Fruit fly (Drosophila melanogaster) whole organism, embryonic: ENCODE results near the gene CG42727.

Experiments used
- Asciz ChIP-seq: fragments of 200-800 bp; sonication (Bioruptor generic); optimal IDR thresholded peaks from 2 replicates; lab custom pipeline; 2017; ENCODE audit warnings: missing biosample characterization, mild to moderate bottlenecking, missing genetic modification characterization, missing genetic modification reagents
- Atf6 ChIP-seq: fragments of 200-800 bp; sonication (Bioruptor generic); IDR thresholded peaks from 2 replicates; pipeline ENCODE4 v1.3.6; 2022; ENCODE audit warnings: missing biosample characterization, missing genetic modification characterization
- BtbVII ChIP-seq: fragments of 200-800 bp; sonication (Bioruptor generic); optimal IDR thresholded peaks from 3 replicates; lab custom pipeline; 2017; ENCODE audit warnings: missing biosample characterization, mild to moderate bottlenecking, missing genetic modification characterization
- CG10462 ChIP-seq: fragments of 200-800 bp; sonication (Bioruptor generic); optimal IDR thresholded peaks from 2 replicates; lab custom pipeline; 2016; ENCODE audit warnings: missing biosample characterization, missing genetic modification characterization
- CG11560 ChIP-seq: fragments of 200-800 bp; sonication (Bioruptor generic); IDR thresholded peaks from 3 replicates; pipeline ENCODE4 v1.3.6; 2022; ENCODE audit warnings: missing biosample characterization, missing genetic modification characterization
- CG11696 ChIP-seq: fragments of 200-800 bp; sonication (Bioruptor generic); IDR thresholded peaks from 2 replicates; pipeline ENCODE4 v1.3.6; 2022; ENCODE audit warnings: missing biosample characterization, missing genetic modification characterization
- CG14050 ChIP-seq: fragments of 200-800 bp; sonication (Bioruptor generic); IDR thresholded peaks from 3 replicates; pipeline ENCODE4 v1.3.6; 2022; ENCODE audit warnings: missing biosample characterization, missing genetic modification characterization
- CG1529 ChIP-seq: fragments of 200-800 bp; sonication (Bioruptor generic); optimal IDR thresholded peaks from 3 replicates; lab custom pipeline; 2018; ENCODE audit warnings: missing biosample characterization, missing genetic modification characterization
- CG15479 ChIP-seq: fragments of 200-800 bp; sonication (Bioruptor generic); optimal IDR thresholded peaks from 3 replicates; lab custom pipeline; 2019; ENCODE audit warnings: missing biosample characterization, mild to moderate bottlenecking, missing genetic modification characterization, moderate library complexity
- CG1647 ChIP-seq: fragments of 200-800 bp; sonication (Bioruptor generic); optimal IDR thresholded peaks from 3 replicates; lab custom pipeline; 2016; ENCODE audit warnings: missing biosample characterization, missing genetic modification characterization
- CG1792 ChIP-seq: fragments of 200-800 bp; sonication (Bioruptor generic); optimal IDR thresholded peaks from 2 replicates; lab custom pipeline; 2016; ENCODE audit warnings: missing biosample characterization, missing genetic modification characterization
- CG18476 ChIP-seq: fragments of 200-800 bp; sonication (Bioruptor generic); optimal IDR thresholded peaks from 2 replicates; lab custom pipeline; 2016; ENCODE audit warnings: missing biosample characterization, mild to moderate bottlenecking, missing genetic modification characterization
- CG32767 ChIP-seq: fragments of 200-800 bp; sonication (Bioruptor generic); IDR thresholded peaks from 2 replicates; pipeline ENCODE4 v1.3.6; 2022; ENCODE audit warnings: missing biosample characterization, missing genetic modification characterization
- CG33557 ChIP-seq: fragments of 200-800 bp; sonication (Bioruptor generic); optimal IDR thresholded peaks from 2 replicates; lab custom pipeline; 2019; ENCODE audit warnings: missing biosample characterization, mild to moderate bottlenecking, missing genetic modification characterization, moderate library complexity
- CG34422 ChIP-seq: fragments of 200-800 bp; sonication (Bioruptor generic); IDR thresholded peaks from 3 replicates; pipeline ENCODE4 v1.3.6; 2022; ENCODE audit warnings: missing biosample characterization, missing genetic modification characterization
- CG3838 ChIP-seq: fragments of 200-800 bp; sonication (Bioruptor generic); optimal IDR thresholded peaks from 3 replicates; lab custom pipeline; 2016; ENCODE audit warnings: missing biosample characterization, missing genetic modification characterization
- CG4360 ChIP-seq: fragments of 200-800 bp; sonication (Bioruptor generic); IDR thresholded peaks from 2 replicates; pipeline ENCODE4 v1.3.6; 2022; ENCODE audit warnings: missing biosample characterization, missing genetic modification characterization
- CG5245 ChIP-seq: fragments of 200-800 bp; sonication (Bioruptor generic); optimal IDR thresholded peaks from 3 replicates; lab custom pipeline; 2016; ENCODE audit warnings: missing biosample characterization, missing genetic modification characterization
- CG5953 ChIP-seq: fragments of 200-800 bp; sonication (Bioruptor generic); IDR thresholded peaks from 2 replicates; pipeline ENCODE4 v1.3.6; 2022; ENCODE audit warnings: missing biosample characterization, missing genetic modification characterization
- CG6254 ChIP-seq: fragments of 200-800 bp; sonication (Bioruptor generic); optimal IDR thresholded peaks from 3 replicates; lab custom pipeline; 2017; ENCODE audit warnings: mild to moderate bottlenecking, missing biosample characterization, missing genetic modification reagents, missing genetic modification characterization
- CG6765 ChIP-seq: fragments of 200-800 bp; sonication (Bioruptor generic); optimal IDR thresholded peaks from 3 replicates; lab custom pipeline; 2017; ENCODE audit warnings: missing biosample characterization, mild to moderate bottlenecking, missing genetic modification characterization
- CG6791 ChIP-seq: fragments of 200-800 bp; sonication (Bioruptor generic); IDR thresholded peaks from 3 replicates; pipeline ENCODE4 v1.3.6; 2022; ENCODE audit warnings: missing biosample characterization, missing genetic modification characterization; ENCODE audit not compliant: partially characterized antibody
- CG6854 ChIP-seq: fragments of 200-800 bp; sonication (Bioruptor generic); optimal IDR thresholded peaks from 3 replicates; lab custom pipeline; 2017; ENCODE audit warnings: missing biosample characterization, mild to moderate bottlenecking, missing genetic modification characterization
- CG7928 ChIP-seq: fragments of 200-800 bp; sonication (Bioruptor generic); optimal IDR thresholded peaks from 2 replicates; lab custom pipeline; 2017; ENCODE audit warnings: missing biosample characterization, mild to moderate bottlenecking, missing genetic modification characterization
- CG8290 ChIP-seq, 3 experiments: fragments of 200-800 bp; sonication (Bioruptor generic); optimal IDR thresholded peaks; 2 replicates each; lab custom pipeline; 2016 to 2019; ENCODE audit warnings: missing biosample characterization in 3 of 3, missing genetic modification characterization in 3 of 3, mild to moderate bottlenecking in 2 of 3, moderate library complexity in 1 of 3
- CG8924 ChIP-seq: fragments of 200-800 bp; optimal IDR thresholded peaks from 3 replicates; lab custom pipeline; 2019; ENCODE audit warnings: missing biosample characterization, mild to moderate bottlenecking, missing genetic modification characterization, moderate library complexity
- CG9215 ChIP-seq: fragments of 200-800 bp; sonication (Bioruptor generic); IDR thresholded peaks from 2 replicates; pipeline ENCODE4 v1.3.6; 2022; ENCODE audit warnings: missing biosample characterization, missing genetic modification characterization
- CG9876 ChIP-seq: fragments of 200-800 bp; sonication (Bioruptor generic); optimal IDR thresholded peaks from 2 replicates; lab custom pipeline; 2016; ENCODE audit warnings: missing biosample characterization, missing genetic modification characterization
- D19A ChIP-seq: fragments of 200-800 bp; optimal IDR thresholded peaks from 3 replicates; lab custom pipeline; 2019; ENCODE audit warnings: missing biosample characterization, mild to moderate bottlenecking, missing genetic modification characterization, moderate library complexity
- Dad ChIP-seq: fragments of 200-800 bp; sonication (Bioruptor generic); optimal IDR thresholded peaks from 3 replicates; lab custom pipeline; 2016; ENCODE audit warnings: missing biosample characterization, missing genetic modification characterization
- ERR ChIP-seq: fragments of 200-800 bp; sonication (Bioruptor generic); optimal IDR thresholded peaks from 2 replicates; lab custom pipeline; 2016; ENCODE audit warnings: missing biosample characterization, missing genetic modification characterization
- Hmx ChIP-seq: fragments of 200-800 bp; sonication (Bioruptor generic); optimal IDR thresholded peaks from 2 replicates; lab custom pipeline; 2016; ENCODE audit warnings: missing biosample characterization, missing genetic modification characterization
- Hr3 ChIP-seq: fragments of 200-800 bp; sonication (Bioruptor generic); optimal IDR thresholded peaks from 3 replicates; lab custom pipeline; 2016; ENCODE audit warnings: missing biosample characterization, missing genetic modification characterization
- Hr39 ChIP-seq: fragments of >200 bp; optimal IDR thresholded peaks from 2 replicates; lab custom pipeline; 2017
- Myb ChIP-seq: fragments of 200-800 bp; sonication (Bioruptor generic); optimal IDR thresholded peaks from 2 replicates; lab custom pipeline; 2016; ENCODE audit warnings: missing biosample characterization, missing genetic modification characterization
- NFAT ChIP-seq: fragments of 200-800 bp; sonication (Bioruptor generic); IDR thresholded peaks from 2 replicates; pipeline ENCODE4 v1.3.6; 2022; ENCODE audit warnings: missing biosample characterization, missing genetic modification characterization
- Rx ChIP-seq: fragments of 200-800 bp; sonication (Bioruptor generic); IDR thresholded peaks from 2 replicates; pipeline ENCODE4 v1.3.6; 2022; ENCODE audit warnings: missing biosample characterization, missing genetic modification characterization
- YL-1 ChIP-seq: fragments of 200-800 bp; sonication (Bioruptor generic); optimal IDR thresholded peaks from 3 replicates; lab custom pipeline; 2017; ENCODE audit warnings: missing biosample characterization, mild to moderate bottlenecking, missing genetic modification characterization
- abd-A ChIP-seq: fragments of 200-800 bp; sonication (Bioruptor generic); optimal IDR thresholded peaks from 3 replicates; lab custom pipeline; 2019; ENCODE audit warnings: missing biosample characterization, mild to moderate bottlenecking, missing genetic modification characterization, moderate library complexity
- disco-r ChIP-seq: fragments of 200-800 bp; sonication (Bioruptor generic); optimal IDR thresholded peaks from 2 replicates; lab custom pipeline; 2016; ENCODE audit warnings: missing biosample characterization, missing genetic modification characterization
- fu2 ChIP-seq: fragments of 200-800 bp; sonication (Bioruptor generic); optimal IDR thresholded peaks from 2 replicates; lab custom pipeline; 2016; ENCODE audit warnings: missing biosample characterization, missing genetic modification characterization
- gsb-n ChIP-seq: fragments of 200-800 bp; sonication (Bioruptor generic); optimal IDR thresholded peaks from 3 replicates; lab custom pipeline; 2018; ENCODE audit warnings: missing biosample characterization, mild to moderate bottlenecking, missing genetic modification characterization
- her ChIP-seq: fragments of 200-800 bp; sonication (Bioruptor generic); optimal IDR thresholded peaks from 2 replicates; lab custom pipeline; 2016; ENCODE audit warnings: missing biosample characterization, missing genetic modification characterization
- peb ChIP-seq: fragments of 200-800 bp; sonication (Bioruptor generic); IDR thresholded peaks from 2 replicates; pipeline ENCODE4 v1.3.6; 2022; ENCODE audit warnings: missing biosample characterization, missing genetic modification characterization
- pnt ChIP-seq: fragments of 200-800 bp; sonication (Bioruptor generic); optimal IDR thresholded peaks from 3 replicates; lab custom pipeline; 2016; ENCODE audit warnings: missing biosample characterization, missing genetic modification characterization
- pum ChIP-seq: fragments of 200-800 bp; sonication (Bioruptor generic); optimal IDR thresholded peaks from 2 replicates; lab custom pipeline; 2016; ENCODE audit warnings: missing biosample characterization, missing genetic modification characterization
- rib ChIP-seq: fragments of 200-800 bp; sonication (Bioruptor generic); IDR thresholded peaks from 2 replicates; pipeline ENCODE4 v1.3.6; 2022; ENCODE audit warnings: missing biosample characterization, missing genetic modification characterization
- scrt ChIP-seq: fragments of 200-800 bp; sonication (Bioruptor generic); optimal IDR thresholded peaks from 2 replicates; lab custom pipeline; 2018; ENCODE audit warnings: missing biosample characterization, mild to moderate bottlenecking, missing genetic modification characterization, moderate library complexity
- sqz ChIP-seq: fragments of 200-800 bp; sonication (Bioruptor generic); optimal IDR thresholded peaks from 3 replicates; lab custom pipeline; 2018; ENCODE audit warnings: missing biosample characterization, mild to moderate bottlenecking, missing genetic modification characterization
- ssp ChIP-seq: fragments of 200-800 bp; sonication (Bioruptor generic); IDR thresholded peaks from 2 replicates; pipeline ENCODE4 v1.3.6; 2022; ENCODE audit warnings: missing biosample characterization, missing genetic modification characterization
- yki ChIP-seq: fragments of >200 bp; optimal IDR thresholded peaks from 3 replicates; lab custom pipeline; 2018

The CG42727 gene

DNA sequence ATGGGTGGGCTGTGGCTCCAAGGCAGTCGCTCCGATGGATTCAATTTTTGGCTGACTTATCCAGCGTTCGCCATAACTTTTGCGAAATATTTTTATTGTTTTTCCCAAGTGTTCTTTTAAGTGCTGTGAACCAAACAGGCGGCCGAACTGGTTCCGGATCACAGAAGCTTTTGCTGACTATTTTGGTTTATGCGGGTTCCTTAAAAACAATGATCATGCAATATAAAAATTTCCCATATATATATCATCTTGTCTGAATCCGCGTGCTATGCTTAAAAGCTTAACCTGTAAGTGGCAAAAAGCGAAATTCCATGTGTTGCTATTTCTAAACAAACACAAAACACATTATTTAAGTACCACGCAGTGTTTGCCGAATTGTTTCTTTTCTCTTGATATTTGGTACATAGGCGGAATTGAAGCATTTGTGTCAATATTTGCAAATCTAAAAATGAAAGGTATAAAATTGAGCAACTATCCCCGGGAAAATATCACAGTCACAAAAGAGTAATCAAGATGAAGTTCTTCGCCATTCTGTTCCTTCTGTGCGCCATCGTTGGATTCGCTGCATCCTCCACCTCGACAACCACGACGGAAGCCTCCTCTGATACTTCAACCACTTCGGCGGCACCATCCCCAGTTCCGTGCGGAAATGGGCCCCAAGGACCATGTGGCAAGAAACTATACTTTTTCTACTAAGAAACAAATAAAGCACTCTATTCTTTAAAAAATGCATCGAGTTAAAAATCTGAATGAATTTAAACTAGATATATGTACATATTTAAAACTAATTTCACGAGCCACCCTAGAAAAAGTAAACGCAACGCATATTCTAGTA lies 27.7 kb upstream of the CG42727 start, which contains the start of the genes CG6276 and CG44040 (continued):
- TF ChIP-seq Atf6 (peak; percentile 62; the same call in 1 of the 2 replicates), CG18476 (GFP tag; lab: Kevin White, UChicago) (no peak), CG32767 (no peak), CG6854 (no peak), CG8290 (GFP tag; optimal IDR thresholded peaks at IDR 0.05; lab: Kevin White, UChicago) (no peak), CG8290 (tag; optimal IDR thresholded peaks at IDR 0.05; lab: Kevin White, UChicago) (peak; percentile 24 to 69), ssp (no peak), Dad (GFP tag; lab: Kevin White, UChicago) (peak; percentile 60), peb (GFP tag; lab: Robert Waterston, UW) (no peak), disco-r (GFP tag; lab: Kevin White, UChicago) (peak; percentile 5), CG1529 (GFP tag; lab: Kevin White, UChicago) (no peak), YL-1 (GFP tag; lab: Kevin White, UChicago) (peak; percentile 6), fu2 (GFP tag; lab: Kevin White, UChicago) (no peak), CG15479 (no peak), CG33557 (GFP tag; lab: Kevin White, UChicago) (no peak), Hr39 (lab: Kevin White, UChicago) (no peak), CG10462 (GFP tag; lab: Kevin White, UChicago) (peak; percentile 22), scrt (GFP tag; lab: Kevin White, UChicago) (no peak), CG11560 (tag; lab: Robert Waterston, UW) (no peak), CG9215 (GFP tag; lab: Robert Waterston, UW) (peak; percentile 46; the same call in 1 of the 2 replicates), her (GFP tag; lab: Kevin White, UChicago) (peak; percentile 4), CG5953 (GFP tag; lab: Robert Waterston, UW) (no peak), abd-A (tag; lab: Kevin White, UChicago) (no peak), ERR (no peak), Asciz (GFP tag; lab: Kevin White, UChicago) (peak; percentile 23), CG3838 (GFP tag; lab: Kevin White, UChicago) (no peak), CG8924 (tag; lab: Kevin White, UChicago) (peak; percentile 41), pum (GFP tag; lab: Kevin White, UChicago) (peak; percentile 33), gsb-n (tag; lab: Kevin White, UChicago) (peak; percentile 2), Hmx (GFP tag; lab: Kevin White, UChicago) (no peak), CG6765 (GFP tag; lab: Kevin White, UChicago) (peak; percentile 73), rib (GFP tag; lab: Robert Waterston, UW) (no peak), sqz (GFP tag; lab: Kevin White, UChicago) (no peak), CG6254 (GFP tag; lab: Kevin White, UChicago) (no peak), Rx (GFP tag; lab: Robert Waterston, UW) (no peak), CG1647 (GFP tag; lab: Kevin White, UChicago) (no peak), CG5245 (GFP tag; lab: Kevin White, UChicago) (no peak), CG4360 (no peak), CG34422 (no peak), Hr3 (peak; percentile 36), CG9876 (GFP tag; lab: Kevin White, UChicago) (peak; percentile 37), CG1792 (peak; percentile 63), NFAT (GFP tag; lab: Robert Waterston, UW) (peak; percentile 41), yki (no peak), CG7928 (no peak), D19A (tag; lab: Kevin White, UChicago) (peak; percentile 22), CG6791 (GFP tag; lab: Robert Waterston, UW) (no peak), pnt (GFP tag; lab: Kevin White, UChicago) (no peak), CG11696 (GFP tag; lab: Robert Waterston, UW) (peak; percentile 11; the same call in 1 of the 2 replicates), CG14050 (GFP tag; lab: Robert Waterston, UW) (0 out of 3 replicates have a peak, but pooled peaks have one; percentile 30), Myb (GFP tag; lab: Kevin White, UChicago) (no peak), BtbVII (GFP tag; lab: Kevin White, UChicago) (peak; percentile 65)
